Worm (Caenorhabditis elegans): ENCODE data around the gene F55D1.1.
A peak's percentile ranks its signal among the peaks of the same experiment; 100 is the strongest.

The F55D1.1 gene

DNA sequence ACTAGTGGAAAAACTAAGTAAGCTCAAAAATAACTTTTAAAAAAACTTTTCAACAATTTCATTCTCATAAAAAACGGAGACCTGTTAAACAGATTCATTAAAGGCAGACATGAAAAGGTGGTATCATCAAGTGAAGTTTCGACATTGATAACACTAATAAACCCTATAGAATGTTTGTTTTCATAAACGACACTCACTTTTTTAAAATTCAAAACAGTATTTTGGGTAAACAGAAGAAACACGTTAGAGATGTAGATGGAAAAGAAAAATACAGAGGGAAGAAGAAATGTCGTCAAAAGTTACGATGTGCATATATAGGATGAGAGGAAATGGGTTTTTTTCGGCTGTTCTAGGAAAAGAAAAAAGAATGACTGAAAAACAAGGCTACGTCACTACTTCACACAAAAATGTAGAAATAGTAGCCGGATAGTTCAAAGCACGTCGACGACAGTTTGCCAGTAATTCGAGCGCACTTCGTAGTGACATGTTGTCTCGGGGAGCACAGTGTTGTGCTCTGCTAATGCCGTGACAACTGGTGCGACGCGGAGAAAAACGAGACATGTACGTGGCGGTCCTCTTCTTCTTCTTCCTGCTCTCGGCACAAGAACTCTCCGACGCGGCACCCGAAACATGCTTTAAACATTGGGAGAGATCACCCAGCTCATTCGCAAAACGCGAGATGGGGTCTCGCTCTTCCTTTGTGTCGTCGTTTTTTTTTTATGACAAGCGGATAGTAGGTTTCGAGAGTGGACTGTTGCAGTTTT lies 19.7 kb downstream of the F55D1.1 start:
- TF ChIP-seq rnt-1 (tag; optimal IDR thresholded peaks at IDR 0.05) (peak; percentile 24), nhr-237 (tag; optimal IDR thresholded peaks at IDR 0.05) (no peak), nhr-71 (tag; optimal IDR thresholded peaks at IDR 0.05) (peak; percentile 17), lin-14 (GFP tag; optimal IDR thresholded peaks at IDR 0.05) (peak; percentile 43)

DNA sequence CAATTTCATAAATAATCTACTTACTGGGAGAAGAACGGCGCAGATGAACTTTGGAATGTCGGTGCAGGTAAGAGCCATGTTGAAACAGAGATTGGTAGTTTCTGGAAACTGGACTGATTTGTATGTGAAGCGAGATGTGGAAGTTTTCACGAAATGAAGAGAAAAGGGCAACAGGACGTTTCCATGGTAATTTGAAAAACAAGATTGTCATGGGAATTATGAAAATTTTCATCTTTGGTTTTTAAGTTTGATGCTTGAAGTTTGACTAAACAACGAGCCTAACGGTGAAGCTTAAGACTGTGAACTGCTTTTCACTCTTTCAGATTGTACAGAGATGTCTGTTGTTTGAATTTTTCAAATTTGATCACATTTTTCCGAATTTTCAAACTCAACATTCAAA lies 22.6 kb downstream of the F55D1.1 start, which contains the start of gene T23F2.3:
Gene T23F2.3 (minus strand): TSS at position 101 of the 400 bp plus-strand sequence.
- TF ChIP-seq rnt-1 (tag; optimal IDR thresholded peaks at IDR 0.05) (no peak), ceh-90 (tag; optimal IDR thresholded peaks at IDR 0.05) (no peak), ceh-63 (GFP tag; optimal IDR thresholded peaks at IDR 0.05) (no peak), mab-9 (GFP tag; IDR thresholded peaks at IDR 0.05) (no peak), egl-27 (tag; optimal IDR thresholded peaks at IDR 0.05) (no peak), blmp-1 (tag; optimal IDR thresholded peaks at IDR 0.05) (no peak), irx-1 (tag; optimal IDR thresholded peaks at IDR 0.05) (no peak), mep-1 (tag; optimal IDR thresholded peaks at IDR 0.05) (no peak), lin-35 (GFP tag; optimal IDR thresholded peaks at IDR 0.05) (no peak)

ce11 chrX:5512707-5513106 lies 23.1 kb downstream of the F55D1.1 start:
- TF ChIP-seq elt-3 (tag; optimal IDR thresholded peaks at IDR 0.05) (no peak), pag-3 (tag; optimal IDR thresholded peaks at IDR 0.05; ENCODE audit: borderline replicate concordance, insufficient read depth) (no peak), unc-62 (GFP tag; optimal IDR thresholded peaks at IDR 0.05) (no peak), zag-1 (tag; optimal IDR thresholded peaks at IDR 0.05) (no peak), nhr-12 (tag; optimal IDR thresholded peaks at IDR 0.05) (no peak), lin-14 (GFP tag; optimal IDR thresholded peaks at IDR 0.05) (peak; percentile 60), irx-1 (tag; optimal IDR thresholded peaks at IDR 0.05) (no peak), blmp-1 (tag; optimal IDR thresholded peaks at IDR 0.05) (no peak), nhr-237 (tag; optimal IDR thresholded peaks at IDR 0.05) (no peak), nhr-77 (tag; optimal IDR thresholded peaks at IDR 0.05) (peak; percentile 4), nhr-71 (tag; optimal IDR thresholded peaks at IDR 0.05) (peak; percentile 48), C04F5.9 (tag; optimal IDR thresholded peaks at IDR 0.05) (no peak), fkh-8 (tag; optimal IDR thresholded peaks at IDR 0.05) (peak; percentile 89), tbx-2 (tag; optimal IDR thresholded peaks at IDR 0.05) (peak; percentile 2), ces-1 (GFP tag; optimal IDR thresholded peaks at IDR 0.05) (no peak), lin-39 (tag; optimal IDR thresholded peaks at IDR 0.05) (no peak), nhr-47 (tag; optimal IDR thresholded peaks at IDR 0.05) (peak; percentile 7), lsy-2 (tag; optimal IDR thresholded peaks at IDR 0.05) (no peak), tlp-1 (tag; optimal IDR thresholded peaks at IDR 0.05) (no peak), swsn-7 (tag; optimal IDR thresholded peaks at IDR 0.05) (peak; percentile 9), efl-1 (optimal IDR thresholded peaks at IDR 0.05) (no peak), efl-1 (GFP tag; optimal IDR thresholded peaks at IDR 0.05 in 1 of 2) (no peak), lin-13 (GFP tag; optimal IDR thresholded peaks at IDR 0.05) (no peak)

DNA sequence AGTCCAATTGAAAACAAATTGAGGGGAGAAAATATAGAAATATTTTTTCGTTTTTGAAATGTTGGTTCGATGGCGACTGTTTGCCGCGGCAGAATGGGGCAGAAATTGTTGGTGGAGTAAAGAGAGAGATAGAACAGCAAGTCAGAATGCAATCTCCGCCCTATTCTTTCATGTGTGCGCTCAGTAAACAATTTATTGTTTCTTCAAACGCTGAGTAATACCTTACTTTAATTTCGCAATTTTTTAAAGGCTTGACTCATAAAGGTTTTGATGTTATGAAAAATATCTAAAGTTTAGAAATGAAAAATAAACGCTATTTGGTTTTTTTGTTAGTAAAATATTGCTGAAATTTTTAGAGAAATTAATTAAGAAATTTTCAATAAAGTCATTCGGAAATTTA lies 24.7 kb downstream of the F55D1.1 start:
- TF ChIP-seq hpl-2 (GFP tag; optimal IDR thresholded peaks at IDR 0.05) (no peak), alr-1 (tag; optimal IDR thresholded peaks at IDR 0.05; ENCODE audit: borderline replicate concordance) (no peak), grh-1 (GFP tag; IDR thresholded peaks at IDR 0.05) (no peak), mep-1 (tag; optimal IDR thresholded peaks at IDR 0.05) (peak; percentile 8), skn-1 (tag; optimal IDR thresholded peaks at IDR 0.05) (peak; percentile 7)

- TF ChIP-seq Y116A8C.19 (tag; optimal IDR thresholded peaks at IDR 0.05; ENCODE audit: borderline replicate concordance) (no peak), pax-3 (tag; optimal IDR thresholded peaks at IDR 0.05) (no peak)
Measured at ce11 chrX:5514984-5515383, 25.3 kb downstream of the F55D1.1 start, which contains the start of gene T23F2.4. Gene T23F2.4, minus strand, starts transcription at chrX:5515084.
